Worm (Caenorhabditis elegans): Measurements from ENCODE around the gene K04G11.3.

- TF ChIP-seq nhr-237 (tag; optimal IDR thresholded peaks at IDR 0.05) (no peak), fkh-10 (GFP tag; optimal IDR thresholded peaks at IDR 0.05) (no peak), nhr-90 (tag; optimal IDR thresholded peaks at IDR 0.05; ENCODE audit: poor library complexity) (no peak), zag-1 (tag; optimal IDR thresholded peaks at IDR 0.05) (no peak), pag-3 (tag; optimal IDR thresholded peaks at IDR 0.05; ENCODE audit: borderline replicate concordance, insufficient read depth) (no peak), efl-1 (optimal IDR thresholded peaks at IDR 0.05) (no peak), efl-1 (GFP tag; optimal IDR thresholded peaks at IDR 0.05 in 1 of 2) (no peak), lin-39 (tag; optimal IDR thresholded peaks at IDR 0.05) (no peak), ztf-4 (tag; optimal IDR thresholded peaks at IDR 0.05) (no peak), sox-4 (tag; optimal IDR thresholded peaks at IDR 0.05) (no peak)
Observed at ce11 chrX:14303078-14303477, 44.4 kb downstream of the K04G11.3 start, which contains the start of gene C11H1.5.
